Fruit fly (Drosophila melanogaster): Measurements from ENCODE around the gene Coq6.

The Coq6 gene

dm6 chr2L:5526738-5527137, 5.3 kb downstream of the Coq6 start, which contains the start of gene Cox11 (continued):
- TF ChIP-seq CG34224 (GFP tag; IDR thresholded peaks at IDR 0.05; ENCODE audit: partially characterized antibody) = peak; percentile 61; the same call in 1 of the 3 replicates

dm6 chr2L:5525723-5526122, 6.3 kb downstream of the Coq6 start, which contains the start of gene Cap-D3:
Cap-D3 (plus strand) TSS chr2L:5525905.
- TF ChIP-seq CkIIα-i1 (GFP tag; IDR thresholded peaks at IDR 0.05) (no peak), gsb (GFP tag; IDR thresholded peaks at IDR 0.05) (no peak), CG11695 (GFP tag; IDR thresholded peaks at IDR 0.05) (no peak), CG8924 (tag; optimal IDR thresholded peaks at IDR 0.05) (no peak), gt (GFP tag; IDR thresholded peaks at IDR 0.05) (no peak), tio (GFP tag; optimal IDR thresholded peaks at IDR 0.05) (no peak), tna (GFP tag; IDR thresholded peaks at IDR 0.05; ENCODE audit: partially characterized antibody) (peak; percentile 74), MESR4 (GFP tag; optimal IDR thresholded peaks at IDR 0.05) (peak; percentile 27), pfk (GFP tag; optimal IDR thresholded peaks at IDR 0.05) (no peak), Hr39 (optimal IDR thresholded peaks at IDR 0.05) (no peak), slp2 (GFP tag; optimal IDR thresholded peaks at IDR 0.05) (no peak), CG15011 (GFP tag; optimal IDR thresholded peaks at IDR 0.05) (no peak), vvl (GFP tag; IDR thresholded peaks at IDR 0.05) (no peak), cas (GFP tag; IDR thresholded peaks at IDR 0.05) (no peak), bigmax (GFP tag; optimal IDR thresholded peaks at IDR 0.05) (no peak), Ptx1 (GFP tag; IDR thresholded peaks at IDR 0.05) (no peak), ash1 (GFP tag; optimal IDR thresholded peaks at IDR 0.05) (no peak), salm (tag; optimal IDR thresholded peaks at IDR 0.05) (no peak), C15 (GFP tag; IDR thresholded peaks at IDR 0.05) (no peak), CG16779 (GFP tag; IDR thresholded peaks at IDR 0.05) (no peak), Stat92E (GFP tag; optimal IDR thresholded peaks at IDR 0.05) (no peak), ara (GFP tag; IDR thresholded peaks at IDR 0.05) (no peak), CG3407 (GFP tag; optimal IDR thresholded peaks at IDR 0.05) (no peak), wor (GFP tag; IDR thresholded peaks at IDR 0.05) (no peak), CG13775 (GFP tag; optimal IDR thresholded peaks at IDR 0.05) (no peak), Ets65A (GFP tag) (no peak), sob (GFP tag; IDR thresholded peaks at IDR 0.05) (no peak), gem (tag; optimal IDR thresholded peaks at IDR 0.05) (no peak), Dfd (GFP tag; optimal IDR thresholded peaks at IDR 0.05) (no peak), ato (GFP tag; IDR thresholded peaks at IDR 0.05; ENCODE audit: partially characterized antibody) (peak; percentile 68; the same call in 1 of the 2 replicates), BEAF-32 (GFP tag; optimal IDR thresholded peaks at IDR 0.05) (peak; percentile 16), zen2 (GFP tag; IDR thresholded peaks at IDR 0.05; ENCODE audit: partially characterized antibody) (peak; percentile 65), CG34422 (GFP tag; IDR thresholded peaks at IDR 0.05) (no peak), tin (GFP tag; optimal IDR thresholded peaks at IDR 0.05) (no peak), Dip2 (GFP tag; IDR thresholded peaks at IDR 0.05) (no peak), lilli (GFP tag; optimal IDR thresholded peaks at IDR 0.05) (no peak), CG5953 (GFP tag; IDR thresholded peaks at IDR 0.05) (no peak), phol (tag; optimal IDR thresholded peaks at IDR 0.05) (peak; percentile 72), Jarid2 (GFP tag; optimal IDR thresholded peaks at IDR 0.05) (no peak), jumu (GFP tag; optimal IDR thresholded peaks at IDR 0.05) (no peak), CG3726 (GFP tag; IDR thresholded peaks at IDR 0.05) (no peak), lab (GFP tag; optimal IDR thresholded peaks at IDR 0.05) (no peak), sisA (GFP tag; IDR thresholded peaks at IDR 0.05) (no peak), Nf-YB (GFP tag; optimal IDR thresholded peaks at IDR 0.05) (no peak), mam (GFP tag; optimal IDR thresholded peaks at IDR 0.05) (no peak), Gsc (GFP tag; IDR thresholded peaks at IDR 0.05) (no peak), Lhr (GFP tag; optimal IDR thresholded peaks at IDR 0.05) (no peak), CG15269 (tag; optimal IDR thresholded peaks at IDR 0.05) (no peak), CG32767 (GFP tag; IDR thresholded peaks at IDR 0.05) (no peak)

Measured in whole organism, embryonic.